Worm (Caenorhabditis elegans): ENCODE data around the gene ergi-1.
"Not testable (repeated sequence)": the region's sequence is repeated elsewhere in the genome, so short reads cannot be mapped to it uniquely, and the experiment has no call there.

- not testable (repeated sequence) for TF ChIP-seq nhr-237 (tag; optimal IDR thresholded peaks at IDR 0.05); ZK546.5 (tag; optimal IDR thresholded peaks at IDR 0.05); mdl-1 (tag; optimal IDR thresholded peaks at IDR 0.05); Y105C5A.15 (GFP tag; IDR thresholded peaks at IDR 0.05); attf-4 (tag; optimal IDR thresholded peaks at IDR 0.05); unc-62 (GFP tag; optimal IDR thresholded peaks at IDR 0.05 in 1 of 2); unc-62 (tag; optimal IDR thresholded peaks at IDR 0.05); cey-2 (tag; optimal IDR thresholded peaks at IDR 0.05; ENCODE audit: borderline replicate concordance, insufficient read depth); aly-2 (tag; optimal IDR thresholded peaks at IDR 0.05); lin-13 (GFP tag; optimal IDR thresholded peaks at IDR 0.05); daf-12 (tag; optimal IDR thresholded peaks at IDR 0.05); egl-43 (GFP tag; IDR thresholded peaks at IDR 0.05); hmg-1.1 (GFP tag; IDR thresholded peaks at IDR 0.05); hlh-11 (tag; optimal IDR thresholded peaks at IDR 0.05); snpc-1.2 (GFP tag; IDR thresholded peaks at IDR 0.05)
Observed at ce11 chrX:2026342-2026741, 8.7 kb downstream of the ergi-1 start, which contains the start of gene Y102A11A.2.
